Fruit fly (Drosophila melanogaster): Measurements from ENCODE around the gene Pfrx.

The Pfrx gene

DNA sequence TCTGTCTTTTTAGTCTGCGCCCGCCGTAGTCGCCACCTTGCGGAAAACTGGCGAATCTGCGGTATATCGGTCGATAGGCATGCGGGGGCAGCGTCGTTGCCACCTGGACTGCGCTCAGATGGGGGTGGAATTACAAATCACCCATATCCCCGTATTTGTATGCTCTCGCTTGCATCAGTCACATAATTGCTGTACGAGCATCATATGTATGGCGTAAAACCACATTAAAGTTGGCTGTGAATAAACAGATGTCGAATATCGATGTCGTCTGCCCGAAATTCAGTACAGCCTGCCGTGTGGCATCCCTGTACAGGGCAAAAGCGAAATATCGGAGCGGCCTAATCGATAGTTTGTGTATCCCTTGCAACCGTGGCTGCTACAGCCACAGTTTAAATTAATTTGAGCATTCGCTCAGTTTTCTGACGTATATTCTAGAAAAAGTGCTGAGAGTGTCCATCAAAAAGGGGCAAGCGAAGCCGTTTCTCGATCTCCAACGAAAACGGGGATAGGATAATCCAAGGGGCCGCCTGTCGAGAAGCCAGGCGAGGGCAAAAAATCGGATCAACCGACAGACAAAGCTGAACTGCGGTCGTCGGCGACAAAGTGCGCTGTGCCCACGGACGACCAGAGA lies 26.6 kb downstream of the Pfrx start, which contains the start of the genes Idh3a and CoRest (continued):
- TF ChIP-seq lilli (GFP tag; optimal IDR thresholded peaks at IDR 0.05) = peak; percentile 15
- no peak for TF ChIP-seq CG6813 (GFP tag; optimal IDR thresholded peaks at IDR 0.05)
- no peak for TF ChIP-seq Poxn (GFP tag; IDR thresholded peaks at IDR 0.05)
- no peak for TF ChIP-seq E2f1 (GFP tag; IDR thresholded peaks at IDR 0.05)
- peak; percentile 24 for TF ChIP-seq CHES-1-like (GFP tag; optimal IDR thresholded peaks at IDR 0.05)
- TF ChIP-seq CG15696 (tag; optimal IDR thresholded peaks at IDR 0.05) = no peak
- no peak for TF ChIP-seq psq (GFP tag; optimal IDR thresholded peaks at IDR 0.05)
- peak; percentile 45 for TF ChIP-seq Lhr (GFP tag; optimal IDR thresholded peaks at IDR 0.05)
- no peak for TF ChIP-seq CG11504 (tag; optimal IDR thresholded peaks at IDR 0.05)
- no peak for TF ChIP-seq CG9876 (GFP tag; optimal IDR thresholded peaks at IDR 0.05)
- TF ChIP-seq CG7556 (GFP tag; optimal IDR thresholded peaks at IDR 0.05) = no peak
- no peak for TF ChIP-seq lov (optimal IDR thresholded peaks at IDR 0.05)
- no peak for TF ChIP-seq lov (GFP tag; IDR thresholded peaks at IDR 0.05)
- TF ChIP-seq nau (GFP tag; optimal IDR thresholded peaks at IDR 0.05) = no peak
- TF ChIP-seq pzg (GFP tag; optimal IDR thresholded peaks at IDR 0.05) = peak; percentile 75
- TF ChIP-seq CG10959 (GFP tag; IDR thresholded peaks at IDR 0.05) = no peak
- TF ChIP-seq Gug (GFP tag; IDR thresholded peaks at IDR 0.05) = peak; percentile 33; the same call in 1 of the 4 replicates
- no peak for TF ChIP-seq sim (GFP tag; IDR thresholded peaks at IDR 0.05)
- no peak for TF ChIP-seq Fer2 (tag; optimal IDR thresholded peaks at IDR 0.05)
- no peak for TF ChIP-seq tgo (GFP tag; IDR thresholded peaks at IDR 0.05)
- TF ChIP-seq CG4707 (GFP tag; optimal IDR thresholded peaks at IDR 0.05) = no peak
- TF ChIP-seq CG2129 (GFP tag; IDR thresholded peaks at IDR 0.05; ENCODE audit: partially characterized antibody) = peak; percentile 38; the same call in 1 of the 2 replicates
- peak; percentile 64 for TF ChIP-seq CG32532 (GFP tag; IDR thresholded peaks at IDR 0.05)
- no peak; the same call in 2 of the 3 replicates for TF ChIP-seq zen2 (GFP tag; IDR thresholded peaks at IDR 0.05; ENCODE audit: partially characterized antibody)
- TF ChIP-seq dm (GFP tag; optimal IDR thresholded peaks at IDR 0.05) = peak; percentile 37
- TF ChIP-seq CG3726 (GFP tag; IDR thresholded peaks at IDR 0.05) = no peak
- TF ChIP-seq CG2875 (GFP tag; optimal IDR thresholded peaks at IDR 0.05) = no peak
- TF ChIP-seq danr (GFP tag; IDR thresholded peaks at IDR 0.05) = no peak
- peak; percentile 74 for TF ChIP-seq CG7928 (GFP tag; optimal IDR thresholded peaks at IDR 0.05)
- no peak for TF ChIP-seq ERR (GFP tag; optimal IDR thresholded peaks at IDR 0.05)
- TF ChIP-seq CG6654 (GFP tag; optimal IDR thresholded peaks at IDR 0.05) = no peak
- no peak for TF ChIP-seq CG12071 (GFP tag; optimal IDR thresholded peaks at IDR 0.05)
- no peak for TF ChIP-seq sqz (GFP tag; optimal IDR thresholded peaks at IDR 0.05)
- no peak for TF ChIP-seq CG6765 (GFP tag; optimal IDR thresholded peaks at IDR 0.05)
- no peak for TF ChIP-seq peb (GFP tag; IDR thresholded peaks at IDR 0.05)
- no peak for TF ChIP-seq kah (GFP tag; optimal IDR thresholded peaks at IDR 0.05)
- no peak for TF ChIP-seq CG18764 (GFP tag; optimal IDR thresholded peaks at IDR 0.05)
- no peak for TF ChIP-seq Sox100B (GFP tag; optimal IDR thresholded peaks at IDR 0.05)
- TF ChIP-seq Mes4 (GFP tag; optimal IDR thresholded peaks at IDR 0.05) = no peak
- peak; percentile 54 for TF ChIP-seq row (GFP tag; IDR thresholded peaks at IDR 0.05)
- TF ChIP-seq CG4282 (GFP tag; optimal IDR thresholded peaks at IDR 0.05) = no peak
- no peak for TF ChIP-seq CG31224 (GFP tag; IDR thresholded peaks at IDR 0.05)
- TF ChIP-seq CG34422 (GFP tag; IDR thresholded peaks at IDR 0.05) = no peak
- no peak for TF ChIP-seq ham (GFP tag; IDR thresholded peaks at IDR 0.05)
- TF ChIP-seq tna (GFP tag; IDR thresholded peaks at IDR 0.05; ENCODE audit: partially characterized antibody) = no peak; the same call in 1 of the 2 replicates
- no peak for TF ChIP-seq CG30431 (GFP tag; optimal IDR thresholded peaks at IDR 0.05)
- no peak for TF ChIP-seq CG8089 (GFP tag; optimal IDR thresholded peaks at IDR 0.05)
- no peak for TF ChIP-seq CG18262 (tag; optimal IDR thresholded peaks at IDR 0.05)
- peak; percentile 62 for TF ChIP-seq Dp (GFP tag; optimal IDR thresholded peaks at IDR 0.05)
- peak; percentile 8 for TF ChIP-seq CG3995 (GFP tag; optimal IDR thresholded peaks at IDR 0.05)
- TF ChIP-seq CG10543 (GFP tag; optimal IDR thresholded peaks at IDR 0.05) = peak; percentile 31
